Fruit fly (Drosophila melanogaster) whole organism, embryonic: ENCODE data around the gene Cap-D3.

Source experiments
- Adf1 ChIP-seq: fragments of 200-800 bp; sonication (Bioruptor generic); IDR thresholded peaks from 2 replicates; pipeline ENCODE4 v1.3.6; 2022; ENCODE audit warnings: missing biosample characterization, missing genetic modification characterization
- Atf3 ChIP-seq: fragments of 200-800 bp; sonication (Bioruptor generic); optimal IDR thresholded peaks from 3 replicates; lab custom pipeline; 2016; ENCODE audit warnings: missing biosample characterization, missing genetic modification characterization
- B-H2 ChIP-seq: fragments of 200-800 bp; sonication (Bioruptor generic); optimal IDR thresholded peaks from 2 replicates; lab custom pipeline; 2018; ENCODE audit warnings: missing biosample characterization, mild to moderate bottlenecking, missing genetic modification characterization
- CG11696 ChIP-seq: fragments of 200-800 bp; sonication (Bioruptor generic); IDR thresholded peaks from 2 replicates; pipeline ENCODE4 v1.3.6; 2022; ENCODE audit warnings: missing biosample characterization, missing genetic modification characterization
- CG13287 ChIP-seq: fragments of 200-800 bp; sonication (Bioruptor generic); IDR thresholded peaks from 2 replicates; pipeline ENCODE4 v1.3.6; 2022; ENCODE audit warnings: missing biosample characterization, missing genetic modification characterization; ENCODE audit not compliant: partially characterized antibody
- CG13894 ChIP-seq: fragments of 200-800 bp; sonication (Bioruptor generic); optimal IDR thresholded peaks from 3 replicates; lab custom pipeline; 2018; ENCODE audit warnings: missing biosample characterization, mild to moderate bottlenecking, missing genetic modification characterization, moderate library complexity
- CG14667 ChIP-seq: fragments of 200-800 bp; sonication (Bioruptor generic); IDR thresholded peaks from 2 replicates; pipeline ENCODE4 v1.3.6; 2022; ENCODE audit warnings: missing biosample characterization, missing genetic modification characterization
- CG14710 ChIP-seq: fragments of 200-800 bp; sonication (Bioruptor generic); optimal IDR thresholded peaks from 3 replicates; lab custom pipeline; 2019; ENCODE audit warnings: missing biosample characterization, mild to moderate bottlenecking, missing genetic modification characterization, moderate library complexity
- CG15514 ChIP-seq: fragments of 200-800 bp; sonication (Bioruptor generic); optimal IDR thresholded peaks from 3 replicates; lab custom pipeline; 2017; ENCODE audit warnings: missing biosample characterization, missing genetic modification characterization, mild to moderate bottlenecking, moderate library complexity, missing genetic modification reagents
- CG16813 ChIP-seq: fragments of 200-800 bp; sonication (Bioruptor generic); IDR thresholded peaks from 3 replicates; pipeline ENCODE4 v1.3.6; 2022; ENCODE audit warnings: missing biosample characterization, missing genetic modification characterization; ENCODE audit not compliant: partially characterized antibody
- CG18011 ChIP-seq: fragments of 200-800 bp; sonication (Bioruptor generic); optimal IDR thresholded peaks from 2 replicates; lab custom pipeline; 2017; ENCODE audit warnings: missing biosample characterization, missing genetic modification characterization, mild to moderate bottlenecking, moderate library complexity, missing genotype
- CG2129 ChIP-seq: fragments of 200-800 bp; sonication (Bioruptor generic); IDR thresholded peaks from 2 replicates; pipeline ENCODE4 v1.3.6; 2022; ENCODE audit warnings: missing biosample characterization, missing genetic modification characterization; ENCODE audit not compliant: partially characterized antibody
- CG2199 ChIP-seq: fragments of 200-800 bp; sonication (Bioruptor generic); IDR thresholded peaks from 3 replicates; pipeline ENCODE4 v1.3.6; 2022; ENCODE audit warnings: missing biosample characterization, missing genetic modification characterization
- CG30403 ChIP-seq: fragments of 200-800 bp; sonication (Bioruptor generic); optimal IDR thresholded peaks from 3 replicates; lab custom pipeline; 2016; ENCODE audit warnings: missing biosample characterization, missing genetic modification characterization
- CG33213 ChIP-seq: fragments of 200-800 bp; sonication (Bioruptor generic); optimal IDR thresholded peaks from 3 replicates; lab custom pipeline; 2016; ENCODE audit warnings: missing biosample characterization, missing genetic modification characterization
- CG4617 ChIP-seq: fragments of 200-800 bp; sonication (Bioruptor generic); optimal IDR thresholded peaks from 3 replicates; lab custom pipeline; 2016; ENCODE audit warnings: missing biosample characterization, missing genetic modification characterization, borderline replicate concordance
- CG6272 ChIP-seq: fragments of 200-800 bp; sonication (Bioruptor generic); IDR thresholded peaks from 2 replicates; pipeline ENCODE4 v1.3.6; 2022; ENCODE audit warnings: missing biosample characterization, missing genetic modification characterization
- D ChIP-seq, 2 experiments: fragments of 200-800 bp in 1 of 2; fragments of >200 bp in 1 of 2; sonication (Bioruptor generic) in 1 of 2; optimal IDR thresholded peaks; 2 replicates in 1 of 2; 3 replicates in 1 of 2; lab custom pipeline; 2017; ENCODE audit warnings: mild to moderate bottlenecking in 1 of 2, missing biosample characterization in 1 of 2, missing genetic modification characterization in 1 of 2, missing genetic modification reagents in 1 of 2
- Dp ChIP-seq: fragments of 200-800 bp; sonication (Bioruptor generic); optimal IDR thresholded peaks from 2 replicates; lab custom pipeline; 2018; ENCODE audit warnings: missing biosample characterization, mild to moderate bottlenecking, missing genetic modification characterization, moderate library complexity
- Fer1 ChIP-seq: fragments of 200-800 bp; sonication (Bioruptor generic); optimal IDR thresholded peaks from 2 replicates; lab custom pipeline; 2017; ENCODE audit warnings: missing biosample characterization, mild to moderate bottlenecking, missing genetic modification characterization
- Fer3 ChIP-seq: fragments of 200-800 bp; sonication (Bioruptor generic); optimal IDR thresholded peaks from 2 replicates; lab custom pipeline; 2018; ENCODE audit warnings: missing biosample characterization, mild to moderate bottlenecking, missing genetic modification characterization, moderate library complexity
- MBD-R2 ChIP-seq: fragments of 200-800 bp; sonication (Bioruptor generic); IDR thresholded peaks from 2 replicates; pipeline ENCODE4 v1.3.6; 2022; ENCODE audit warnings: missing biosample characterization, missing genetic modification characterization
- Oaz ChIP-seq: fragments of 200-800 bp; sonication (Bioruptor generic); IDR thresholded peaks from 2 replicates; pipeline ENCODE4 v1.3.6; 2022; ENCODE audit warnings: missing biosample characterization, missing genetic modification characterization
- PHDP ChIP-seq: fragments of 200-800 bp; sonication (Bioruptor generic); optimal IDR thresholded peaks from 3 replicates; lab custom pipeline; 2018; ENCODE audit warnings: missing biosample characterization, mild to moderate bottlenecking, missing genetic modification characterization, moderate library complexity
- aop ChIP-seq: fragments of 200-800 bp; sonication (Bioruptor generic); IDR thresholded peaks from 2 replicates; pipeline ENCODE4 v1.3.6; 2022; ENCODE audit warnings: missing biosample characterization, missing genetic modification characterization
- cg ChIP-seq: fragments of 200-800 bp; sonication (Bioruptor generic); optimal IDR thresholded peaks from 3 replicates; lab custom pipeline; 2019; ENCODE audit warnings: missing biosample characterization, mild to moderate bottlenecking, missing genetic modification characterization, moderate library complexity
- corto ChIP-seq: fragments of 200-800 bp; sonication (Bioruptor generic); optimal IDR thresholded peaks from 2 replicates; lab custom pipeline; 2016; ENCODE audit warnings: missing biosample characterization, mild to moderate bottlenecking, missing genetic modification characterization, moderate library complexity
- crp ChIP-seq, 2 experiments: fragments of 200-800 bp; sonication (Bioruptor generic); optimal IDR thresholded peaks; 2 replicates in 1 of 2; 3 replicates in 1 of 2; lab custom pipeline; 2017; ENCODE audit warnings: missing biosample characterization in 2 of 2, missing genetic modification characterization in 2 of 2, mild to moderate bottlenecking in 1 of 2, moderate library complexity in 1 of 2
- fd64A ChIP-seq: fragments of 200-800 bp; sonication (Bioruptor generic); optimal IDR thresholded peaks from 3 replicates; lab custom pipeline; 2018; ENCODE audit warnings: missing biosample characterization, mild to moderate bottlenecking, missing genetic modification characterization
- fu2 ChIP-seq: fragments of 200-800 bp; sonication (Bioruptor generic); optimal IDR thresholded peaks from 2 replicates; lab custom pipeline; 2016; ENCODE audit warnings: missing biosample characterization, missing genetic modification characterization
- her ChIP-seq: fragments of 200-800 bp; sonication (Bioruptor generic); optimal IDR thresholded peaks from 2 replicates; lab custom pipeline; 2016; ENCODE audit warnings: missing biosample characterization, missing genetic modification characterization
- kay ChIP-seq: fragments of 200-800 bp; sonication (Bioruptor generic); optimal IDR thresholded peaks from 2 replicates; lab custom pipeline; 2016; ENCODE audit warnings: missing biosample characterization, missing genetic modification characterization
- ken ChIP-seq: fragments of 200-800 bp; sonication (Bioruptor generic); IDR thresholded peaks from 3 replicates; pipeline ENCODE4 v1.3.6; 2022; ENCODE audit warnings: missing biosample characterization, missing genetic modification characterization
- knrl ChIP-seq: fragments of 200-800 bp; sonication (Bioruptor generic); IDR thresholded peaks from 3 replicates; pipeline ENCODE4 v1.3.6; 2022; ENCODE audit warnings: missing biosample characterization, missing genetic modification characterization; ENCODE audit not compliant: partially characterized antibody
- lab ChIP-seq: fragments of 200-800 bp; sonication (Bioruptor generic); optimal IDR thresholded peaks from 3 replicates; lab custom pipeline; 2017; ENCODE audit warnings: missing biosample characterization, missing genetic modification characterization, mild to moderate bottlenecking, moderate library complexity, missing genetic modification reagents
- lola ChIP-seq, 3 experiments: fragments of >200 bp in 2 of 3; fragments of 200-800 bp in 1 of 3; sonication (Bioruptor generic) in 1 of 3; optimal IDR thresholded peaks; 2 replicates each; lab custom pipeline; 2017 to 2019; ENCODE audit warnings: missing biosample characterization in 3 of 3, missing genetic modification characterization in 3 of 3, mild to moderate bottlenecking in 1 of 3, moderate library complexity in 1 of 3
- nerfin-2 ChIP-seq: fragments of 200-800 bp; sonication (Bioruptor generic); IDR thresholded peaks from 2 replicates; pipeline ENCODE4 v1.3.6; 2022; ENCODE audit warnings: missing biosample characterization, missing genetic modification characterization; ENCODE audit not compliant: partially characterized antibody
- nom ChIP-seq: fragments of 200-800 bp; sonication (Bioruptor generic); optimal IDR thresholded peaks from 2 replicates; lab custom pipeline; 2017; ENCODE audit warnings: missing biosample characterization, missing genetic modification characterization, mild to moderate bottlenecking, moderate library complexity, missing genetic modification reagents
- oc ChIP-seq: fragments of 200-800 bp; sonication (Bioruptor generic); optimal IDR thresholded peaks from 2 replicates; lab custom pipeline; 2018; ENCODE audit warnings: missing biosample characterization, mild to moderate bottlenecking, missing genetic modification characterization, moderate library complexity
- pita ChIP-seq: fragments of 200-800 bp; sonication (Bioruptor generic); optimal IDR thresholded peaks from 2 replicates; lab custom pipeline; 2017; ENCODE audit warnings: missing biosample characterization, mild to moderate bottlenecking, missing genetic modification characterization
- schlank ChIP-seq: fragments of 200-800 bp; sonication (Bioruptor generic); optimal IDR thresholded peaks from 2 replicates; lab custom pipeline; 2018; ENCODE audit warnings: missing biosample characterization, mild to moderate bottlenecking, missing genetic modification characterization
- sd ChIP-seq: fragments of 200-800 bp; sonication (Bioruptor generic); optimal IDR thresholded peaks from 3 replicates; lab custom pipeline; 2018; ENCODE audit warnings: missing biosample characterization, mild to moderate bottlenecking, missing genetic modification characterization, moderate library complexity
- sna ChIP-seq: fragments of 200-800 bp; sonication (Bioruptor generic); IDR thresholded peaks from 2 replicates; pipeline ENCODE4 v1.3.6; 2022; ENCODE audit warnings: missing biosample characterization, missing genetic modification characterization; ENCODE audit not compliant: partially characterized antibody
- tll ChIP-seq, 2 experiments: fragments of 200-800 bp in 1 of 2; fragments of >200 bp in 1 of 2; sonication (Bioruptor generic) in 1 of 2; optimal IDR thresholded peaks; 2 replicates each; lab custom pipeline; 2017 to 2019; ENCODE audit warnings: missing biosample characterization in 2 of 2, missing genetic modification characterization in 2 of 2, mild to moderate bottlenecking in 1 of 2, moderate library complexity in 1 of 2
- trh ChIP-seq: fragments of 200-800 bp; sonication (Bioruptor generic); optimal IDR thresholded peaks from 2 replicates; lab custom pipeline; 2016; ENCODE audit warnings: missing biosample characterization, missing genetic modification characterization
- tx ChIP-seq: fragments of 200-800 bp; sonication (Bioruptor generic); optimal IDR thresholded peaks from 2 replicates; lab custom pipeline; 2016; ENCODE audit warnings: missing biosample characterization, missing genetic modification characterization
- usp ChIP-seq: fragments of >200 bp; optimal IDR thresholded peaks from 2 replicates; lab custom pipeline; 2017; ENCODE audit warnings: missing biosample characterization, missing genetic modification characterization
- zen2 ChIP-seq: fragments of 200-800 bp; sonication (Bioruptor generic); IDR thresholded peaks from 3 replicates; pipeline ENCODE4 v1.3.6; 2022; ENCODE audit warnings: missing biosample characterization, missing genetic modification characterization; ENCODE audit not compliant: partially characterized antibody

The Cap-D3 gene

DNA sequence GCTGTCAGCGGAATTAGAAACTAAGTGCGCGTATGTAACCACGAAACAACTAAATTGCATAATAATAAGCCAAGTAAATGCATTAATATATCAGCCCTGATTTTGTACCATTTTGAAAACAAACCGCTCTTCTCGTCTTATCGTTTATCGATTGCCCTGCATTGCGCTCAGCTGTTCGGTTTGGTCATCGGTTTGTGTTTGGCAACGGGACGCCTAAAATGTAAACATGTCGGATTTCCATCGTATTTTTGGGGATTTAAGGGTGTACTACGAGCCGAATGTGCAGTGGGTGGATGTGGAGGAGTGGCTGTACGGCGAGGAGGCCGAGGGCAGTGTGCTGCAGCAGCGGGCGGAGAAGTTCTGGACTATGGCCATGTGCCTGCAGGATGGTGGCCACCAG is at the start of gene Cap-D3:
Cap-D3 (plus strand) TSS at position 183 of the 400 bp plus-strand sequence.
- TF ChIP-seq CG30403 (GFP tag; lab: Kevin White, UChicago) (no peak), trh (GFP tag; lab: Kevin White, UChicago) (no peak), MBD-R2 (GFP tag; lab: Robert Waterston, UW) (peak; percentile 76), nom (no peak), fd64A (GFP tag; lab: Kevin White, UChicago) (no peak), pita (no peak), nerfin-2 (GFP tag; lab: Robert Waterston, UW) (peak; percentile 72), CG16813 (GFP tag; lab: Robert Waterston, UW) (peak; percentile 55), zen2 (peak; percentile 65), CG18011 (no peak), oc (no peak), aop (GFP tag; lab: Robert Waterston, UW) (no peak), kay (GFP tag; lab: Kevin White, UChicago) (no peak), lola (GFP tag; optimal IDR thresholded peaks at IDR 0.05; lab: Kevin White, UChicago) (no peak), CG15514 (GFP tag; lab: Kevin White, UChicago) (no peak), CG2199 (GFP tag; lab: Robert Waterston, UW) (no peak), Dp (peak; percentile 74), CG4617 (GFP tag; lab: Kevin White, UChicago) (no peak), corto (no peak), CG2129 (GFP tag; lab: Robert Waterston, UW) (0 out of 2 replicates have a peak, but pooled peaks have one; percentile 12), CG14710 (tag; lab: Kevin White, UChicago) (peak; percentile 91), CG14667 (GFP tag; lab: Robert Waterston, UW) (no peak), CG11696 (GFP tag; lab: Robert Waterston, UW) (no peak), sd (tag; lab: Kevin White, UChicago) (no peak), her (no peak), usp (GFP tag; lab: Kevin White, UChicago) (no peak), crp (GFP tag; optimal IDR thresholded peaks at IDR 0.05; lab: Kevin White, UChicago) (peak in 1 of 2 experiments; percentile 88), Fer3 (tag; lab: Kevin White, UChicago) (no peak), Adf1 (GFP tag; lab: Robert Waterston, UW) (no peak), tx (GFP tag; lab: Kevin White, UChicago) (no peak), Fer1 (no peak), schlank (tag; lab: Kevin White, UChicago) (no peak), PHDP (tag; lab: Kevin White, UChicago) (no peak), knrl (GFP tag; lab: Robert Waterston, UW) (peak; percentile 28; the same call in 1 of the 3 replicates), cg (GFP tag; lab: Kevin White, UChicago) (no peak), CG33213 (no peak), lab (no peak), CG13894 (no peak), Atf3 (GFP tag; lab: Kevin White, UChicago) (no peak), sna (peak; percentile 55; the same call in 1 of the 2 replicates), CG6272 (GFP tag; lab: Robert Waterston, UW) (no peak), tll (GFP tag; optimal IDR thresholded peaks at IDR 0.05; lab: Kevin White, UChicago) (no peak), D (optimal IDR thresholded peaks at IDR 0.05; lab: Kevin White, UChicago) (no peak), D (GFP tag; optimal IDR thresholded peaks at IDR 0.05; lab: Kevin White, UChicago) (no peak), fu2 (GFP tag; lab: Kevin White, UChicago) (no peak), Oaz (no peak), B-H2 (GFP tag; lab: Kevin White, UChicago) (no peak), CG13287 (peak; percentile 69), ken (no peak)
